Worm (Caenorhabditis elegans): ENCODE results near the gene F20D6.9.

Gene F20D6.9

DNA sequence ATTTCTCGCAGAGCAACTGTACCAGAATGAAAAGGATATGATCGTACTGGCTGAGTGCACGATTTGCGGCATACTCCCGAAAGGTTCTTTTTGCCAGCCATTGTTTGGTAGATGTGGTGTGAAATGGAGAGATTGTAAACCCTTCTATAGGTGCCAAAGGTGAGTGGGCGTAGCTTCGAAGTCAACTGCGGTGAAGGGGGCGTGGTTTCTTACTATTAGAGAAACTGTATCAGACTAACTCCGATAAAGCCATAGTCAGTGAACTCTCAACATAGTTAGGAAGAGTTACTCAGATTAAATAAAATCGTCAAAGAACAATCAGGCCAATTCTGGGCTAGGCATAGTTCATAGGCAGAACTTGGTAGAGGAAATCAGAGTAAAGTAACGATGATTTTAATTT, at the start of gene F20D6.9:
Gene F20D6.9, minus strand, starts transcription at position 101 of the 400 bp plus-strand sequence.
- TF ChIP-seq hmg-4 (GFP tag; optimal IDR thresholded peaks at IDR 0.05) (no peak), flt-1 (GFP tag; IDR thresholded peaks at IDR 0.05) (no peak), ceh-13 (GFP tag; optimal IDR thresholded peaks at IDR 0.05) (no peak), tbx-37 (GFP tag; conservative IDR thresholded peaks at IDR 0.05) (no peak), F13C5.2 (tag; optimal IDR thresholded peaks at IDR 0.05) (no peak), pes-1 (GFP tag; IDR thresholded peaks at IDR 0.05) (no peak), aly-1 (tag; optimal IDR thresholded peaks at IDR 0.05) (no peak), hnd-1 (tag; optimal IDR thresholded peaks at IDR 0.05) (no peak), tbx-11 (GFP tag; IDR thresholded peaks at IDR 0.05) (no peak), B0310.2 (tag; optimal IDR thresholded peaks at IDR 0.05) (no peak), sea-1 (GFP tag; conservative IDR thresholded peaks at IDR 0.05) (no peak), ama-1 (optimal IDR thresholded peaks at IDR 0.05) (no peak), scrt-1 (GFP tag; IDR thresholded peaks at IDR 0.05) (no peak), hmbx-1 (tag; optimal IDR thresholded peaks at IDR 0.05) (no peak), ets-7 (tag; optimal IDR thresholded peaks at IDR 0.05) (no peak), tra-4 (tag; optimal IDR thresholded peaks at IDR 0.05) (no peak), ceh-36 (tag; optimal IDR thresholded peaks at IDR 0.05) (no peak)

ce11 chrV:8226812-8227211, 49.6 kb upstream of the F20D6.9 start, which contains the start of gene K07C11.10:
Gene K07C11.10 (minus strand): TSS chrV:8226912.
- TF ChIP-seq F13C5.2 (tag; optimal IDR thresholded peaks at IDR 0.05): no peak
- TF ChIP-seq ceh-36 (tag; optimal IDR thresholded peaks at IDR 0.05): no peak
- no peak for TF ChIP-seq ama-1 (optimal IDR thresholded peaks at IDR 0.05)
- no peak for TF ChIP-seq scrt-1 (GFP tag; IDR thresholded peaks at IDR 0.05)
- no peak for TF ChIP-seq ets-7 (tag; optimal IDR thresholded peaks at IDR 0.05)
- TF ChIP-seq B0310.2 (tag; optimal IDR thresholded peaks at IDR 0.05): no peak
- no peak for TF ChIP-seq hmbx-1 (tag; optimal IDR thresholded peaks at IDR 0.05)
- no peak for TF ChIP-seq tra-4 (tag; optimal IDR thresholded peaks at IDR 0.05)
- TF ChIP-seq sea-1 (GFP tag; conservative IDR thresholded peaks at IDR 0.05): no peak
- TF ChIP-seq hmg-4 (GFP tag; optimal IDR thresholded peaks at IDR 0.05): no peak
- TF ChIP-seq aly-1 (tag; optimal IDR thresholded peaks at IDR 0.05): no peak
- TF ChIP-seq hnd-1 (tag; optimal IDR thresholded peaks at IDR 0.05): no peak
- TF ChIP-seq pes-1 (GFP tag; IDR thresholded peaks at IDR 0.05): no peak
- TF ChIP-seq flt-1 (GFP tag; IDR thresholded peaks at IDR 0.05): no peak
- no peak for TF ChIP-seq tbx-11 (GFP tag; IDR thresholded peaks at IDR 0.05)
- no peak for TF ChIP-seq tbx-37 (GFP tag; conservative IDR thresholded peaks at IDR 0.05)
- no peak for TF ChIP-seq ceh-13 (GFP tag; optimal IDR thresholded peaks at IDR 0.05)

DNA sequence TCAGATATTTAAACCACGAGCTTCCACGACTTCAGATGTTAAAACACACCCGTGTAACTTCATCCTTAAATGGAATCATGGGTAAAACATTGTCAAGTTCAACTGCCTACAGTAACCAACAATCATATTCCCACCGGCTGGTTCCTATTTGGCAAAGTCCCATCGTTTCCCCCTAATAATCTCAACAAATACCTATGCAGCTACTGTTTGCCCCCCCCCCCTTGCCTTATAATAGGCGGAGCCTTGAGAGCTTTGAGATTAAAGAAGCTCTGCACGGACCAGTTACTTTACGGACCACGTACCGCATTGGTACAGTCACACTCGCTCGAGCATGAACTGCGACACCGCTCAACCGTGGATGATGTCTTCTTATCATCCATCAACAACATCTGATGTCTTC, 47.4 kb upstream of the F20D6.9 start, which contains the start of gene pax-1:
Gene pax-1, plus strand, starts transcription at position 301 of the 400 bp plus-strand sequence.
- TF ChIP-seq flt-1 (GFP tag; IDR thresholded peaks at IDR 0.05) (no peak), sea-1 (GFP tag; conservative IDR thresholded peaks at IDR 0.05) (no peak), tra-4 (tag; optimal IDR thresholded peaks at IDR 0.05) (no peak), ets-7 (tag; optimal IDR thresholded peaks at IDR 0.05) (no peak), ceh-36 (tag; optimal IDR thresholded peaks at IDR 0.05) (no peak), aly-1 (tag; optimal IDR thresholded peaks at IDR 0.05) (no peak), ama-1 (optimal IDR thresholded peaks at IDR 0.05) (no peak), F13C5.2 (tag; optimal IDR thresholded peaks at IDR 0.05) (no peak), hnd-1 (tag; optimal IDR thresholded peaks at IDR 0.05) (no peak), ceh-13 (GFP tag; optimal IDR thresholded peaks at IDR 0.05) (no peak), tbx-11 (GFP tag; IDR thresholded peaks at IDR 0.05) (no peak), B0310.2 (tag; optimal IDR thresholded peaks at IDR 0.05) (no peak)

DNA sequence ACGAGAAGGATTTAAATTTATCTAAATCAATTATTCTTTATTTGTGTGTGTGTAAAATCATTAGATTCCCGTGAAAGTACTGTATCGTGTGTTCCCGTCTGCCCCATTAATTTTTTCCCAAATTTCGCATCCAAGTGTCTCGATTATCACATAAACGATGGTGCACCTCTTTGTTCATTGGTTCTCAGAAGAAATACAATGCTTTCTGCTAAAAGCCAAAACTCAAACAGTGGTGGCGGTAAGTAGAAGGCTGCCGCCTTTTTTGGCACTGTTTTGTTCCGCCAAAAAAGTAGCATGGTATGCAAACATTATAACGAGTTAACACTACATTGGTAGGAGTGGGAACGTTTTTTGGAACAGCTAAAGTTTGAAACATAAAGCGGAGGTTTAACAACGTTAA, 46.2 kb upstream of the F20D6.9 start:
- no peak for TF ChIP-seq hnd-1 (tag; optimal IDR thresholded peaks at IDR 0.05)
- no peak for TF ChIP-seq scrt-1 (GFP tag; IDR thresholded peaks at IDR 0.05)
- peak; percentile 22 for TF ChIP-seq ama-1 (optimal IDR thresholded peaks at IDR 0.05)
- TF ChIP-seq hmg-4 (GFP tag; optimal IDR thresholded peaks at IDR 0.05): no peak
- TF ChIP-seq ceh-36 (tag; optimal IDR thresholded peaks at IDR 0.05): no peak

- TF ChIP-seq scrt-1 (GFP tag; IDR thresholded peaks at IDR 0.05) (no peak), flt-1 (GFP tag; IDR thresholded peaks at IDR 0.05) (no peak), B0310.2 (tag; optimal IDR thresholded peaks at IDR 0.05) (no peak), tbx-37 (GFP tag; conservative IDR thresholded peaks at IDR 0.05) (no peak), hmbx-1 (tag; optimal IDR thresholded peaks at IDR 0.05) (no peak), tbx-11 (GFP tag; IDR thresholded peaks at IDR 0.05) (no peak), sea-1 (GFP tag; conservative IDR thresholded peaks at IDR 0.05) (no peak)
These were observed 43.9 kb upstream of the F20D6.9 start, which contains the start of the genes cogc-6 and air-1 for ce11 chrV:8221083-8221538. Gene cogc-6 (minus strand): TSS chrV:8221316. Gene air-1 (plus strand): TSS chrV:8221488.

ce11 chrV:8219550-8219949, 42.3 kb upstream of the F20D6.9 start:
- TF ChIP-seq hmbx-1 (tag; optimal IDR thresholded peaks at IDR 0.05): no peak
- TF ChIP-seq tbx-11 (GFP tag; IDR thresholded peaks at IDR 0.05): no peak
- no peak for TF ChIP-seq ceh-36 (tag; optimal IDR thresholded peaks at IDR 0.05)
- no peak for TF ChIP-seq scrt-1 (GFP tag; IDR thresholded peaks at IDR 0.05)
- TF ChIP-seq sea-1 (GFP tag; conservative IDR thresholded peaks at IDR 0.05): no peak
- TF ChIP-seq ama-1 (optimal IDR thresholded peaks at IDR 0.05): no peak
- TF ChIP-seq flt-1 (GFP tag; IDR thresholded peaks at IDR 0.05): no peak
- TF ChIP-seq tbx-37 (GFP tag; conservative IDR thresholded peaks at IDR 0.05): no peak
- TF ChIP-seq hmg-4 (GFP tag; optimal IDR thresholded peaks at IDR 0.05): no peak
- no peak for TF ChIP-seq ets-7 (tag; optimal IDR thresholded peaks at IDR 0.05)
- TF ChIP-seq tra-4 (tag; optimal IDR thresholded peaks at IDR 0.05): no peak
- no peak for TF ChIP-seq F13C5.2 (tag; optimal IDR thresholded peaks at IDR 0.05)
- no peak for TF ChIP-seq ceh-13 (GFP tag; optimal IDR thresholded peaks at IDR 0.05)
- TF ChIP-seq hnd-1 (tag; optimal IDR thresholded peaks at IDR 0.05): no peak
- TF ChIP-seq aly-1 (tag; optimal IDR thresholded peaks at IDR 0.05): no peak
- no peak for TF ChIP-seq pes-1 (GFP tag; IDR thresholded peaks at IDR 0.05)
- no peak for TF ChIP-seq B0310.2 (tag; optimal IDR thresholded peaks at IDR 0.05)

DNA sequence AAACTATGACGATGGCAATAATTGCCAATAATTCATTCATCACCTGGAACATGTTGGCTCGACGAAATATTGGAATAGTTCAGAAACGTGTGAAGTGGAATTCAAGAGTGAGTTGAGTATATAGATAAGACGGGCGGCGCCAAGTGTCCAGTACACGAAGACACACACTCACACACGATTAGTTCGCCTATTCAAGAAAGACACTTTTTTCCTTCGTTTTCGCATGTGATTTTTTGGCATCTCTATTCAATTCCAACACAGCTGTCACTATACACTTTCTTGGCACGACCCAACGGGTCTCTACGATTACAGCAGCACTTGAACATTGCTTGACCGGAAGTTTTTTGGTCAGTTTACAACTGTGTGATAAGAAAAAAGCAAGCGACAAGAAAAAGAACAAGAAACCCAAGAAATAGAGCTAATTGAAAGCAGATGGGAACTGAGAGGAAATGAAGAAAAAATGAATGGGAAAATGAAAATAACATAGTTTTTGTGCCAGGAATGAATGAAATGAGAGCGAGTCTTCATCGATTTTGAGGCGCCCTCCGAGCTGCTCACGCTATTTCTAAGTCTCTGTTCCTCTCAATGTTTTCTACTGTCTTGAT, 40.5 kb upstream of the F20D6.9 start, which contains the start of gene K07C11.8:
Gene K07C11.8, minus strand, starts transcription at position 224 of the 605 bp plus-strand sequence.
- TF ChIP-seq aly-1 (tag; optimal IDR thresholded peaks at IDR 0.05): no peak
- no peak for TF ChIP-seq hmg-4 (GFP tag; optimal IDR thresholded peaks at IDR 0.05)
